Fruit fly (Drosophila melanogaster) whole organism: ENCODE measurements around the gene CG12020.

ENCODE experiments used
- CG8478 ChIP-seq: fragments of >200 bp; optimal IDR thresholded peaks from 2 replicates; lab custom pipeline; 2018; ENCODE audit warnings: inconsistent platforms
- Dll ChIP-seq: fragments of >200 bp; optimal IDR thresholded peaks from 2 replicates; lab custom pipeline; 2017
- EcR ChIP-seq, 2 experiments: fragments of >200 bp; optimal IDR thresholded peaks; 2 replicates each; lab custom pipeline; 2017; ENCODE audit warnings: missing biosample characterization in 2 of 2, missing genetic modification characterization in 2 of 2, missing genetic modification reagents in 2 of 2
- pan ChIP-seq: fragments of >200 bp; optimal IDR thresholded peaks from 2 replicates; lab custom pipeline; 2017
- psq ChIP-seq: fragments of >200 bp; optimal IDR thresholded peaks from 2 replicates; lab custom pipeline; 2017
- usp ChIP-seq: fragments of >200 bp; optimal IDR thresholded peaks from 2 replicates; lab custom pipeline; 2017; ENCODE audit warnings: missing biosample characterization, missing genetic modification characterization, mixed read lengths

Gene CG12020

DNA sequence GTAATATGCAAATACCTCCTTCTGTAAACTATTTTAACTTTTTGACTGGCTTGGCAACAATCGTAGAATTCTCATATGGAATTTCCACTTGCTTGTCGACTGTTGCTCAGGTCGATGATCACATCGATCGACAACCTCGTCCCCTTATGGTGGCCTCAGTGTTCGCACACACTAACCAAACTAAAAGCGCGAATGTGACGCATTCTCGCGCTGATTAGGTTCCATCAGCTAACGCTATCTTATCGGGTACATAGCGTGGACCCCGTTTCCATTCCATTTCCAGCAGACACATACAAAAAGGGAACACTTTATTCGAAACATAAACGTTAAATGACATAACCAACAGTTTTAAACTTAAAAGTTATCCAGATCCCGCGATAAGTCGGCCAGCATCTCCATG is 7.8 kb upstream of the CG12020 start:
- no peak for TF ChIP-seq Dll (lab: Kevin White, UChicago)
- TF ChIP-seq usp (GFP tag; lab: Kevin White, UChicago), result no peak
- TF ChIP-seq psq, result no peak
- no peak for TF ChIP-seq CG8478
- no peak for TF ChIP-seq EcR (GFP tag; optimal IDR thresholded peaks at IDR 0.05; lab: Kevin White, UChicago)
- TF ChIP-seq pan, result no peak

DNA sequence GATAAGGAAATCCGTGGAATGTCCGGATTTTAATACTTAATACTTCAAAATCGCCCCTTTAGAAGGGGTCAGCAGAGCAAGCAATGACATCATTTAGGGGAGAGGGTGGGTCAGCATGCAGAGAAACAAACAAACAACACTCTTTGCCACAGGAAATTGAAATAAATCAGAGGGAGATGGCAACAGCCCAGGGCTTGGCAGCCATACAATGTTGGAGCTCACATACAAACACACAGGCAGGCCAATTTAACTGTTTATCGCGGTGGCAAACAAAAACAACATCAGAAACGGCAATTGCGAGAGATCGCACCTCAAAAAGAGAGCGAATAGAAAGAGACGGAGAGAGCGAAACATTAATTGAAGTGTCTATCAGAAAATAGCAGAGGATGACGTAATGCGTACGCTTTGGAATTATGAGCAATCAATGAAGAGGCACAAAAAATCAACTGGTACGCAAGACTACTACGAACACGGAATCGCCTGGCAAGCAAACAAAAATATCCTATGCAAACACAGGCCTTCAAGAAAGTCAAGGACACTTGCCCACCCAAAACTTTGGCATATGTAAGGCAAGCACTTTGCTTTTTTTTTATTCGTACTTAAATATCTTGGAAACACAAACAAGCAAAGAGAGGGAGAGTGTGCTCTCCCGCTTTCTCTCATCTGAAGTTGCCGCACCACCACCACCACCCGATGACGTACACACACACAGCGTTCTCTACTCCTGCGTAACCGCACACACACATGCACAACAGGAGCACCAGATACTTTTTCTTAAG is 2.8 kb upstream of the CG12020 start:
- TF ChIP-seq psq (no peak), Dll (lab: Kevin White, UChicago) (peak; percentile 85)

DNA sequence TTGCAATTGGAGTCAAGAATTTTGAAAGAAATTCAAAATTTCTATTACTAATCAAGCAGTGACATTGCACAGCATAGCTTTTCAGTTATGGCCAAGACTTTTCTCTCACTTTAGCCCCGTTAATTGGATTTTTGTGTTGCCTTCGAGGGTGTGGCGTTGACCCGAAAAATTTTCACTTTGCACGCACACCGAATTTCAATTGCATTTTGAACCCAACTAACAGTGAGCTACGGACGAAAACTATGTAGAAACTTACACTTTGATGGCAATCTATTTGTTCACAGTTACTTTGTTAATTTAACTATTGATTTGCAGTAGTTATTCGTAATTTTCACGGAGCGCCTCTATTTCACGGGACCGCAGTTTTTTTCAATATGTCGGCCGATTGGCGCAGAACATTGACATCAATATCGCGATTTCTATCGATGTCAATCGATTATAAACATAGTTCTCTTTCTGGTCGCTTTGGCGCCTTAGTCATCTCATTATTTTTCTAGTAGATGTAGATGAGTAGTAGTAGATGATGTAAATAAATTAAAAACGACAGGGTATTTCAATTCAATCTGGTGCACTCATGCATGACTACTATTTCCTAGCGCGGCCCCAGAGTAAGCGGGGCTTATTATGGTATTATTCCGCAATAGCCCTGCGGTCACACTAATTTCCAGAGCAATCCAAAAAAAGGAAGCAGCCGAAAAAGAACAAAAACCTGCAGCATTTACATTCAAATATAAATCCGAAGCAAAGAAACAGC is 2.0 kb upstream of the CG12020 start, which contains the start of the genes alpha-Spec, dlt and Cdc37:
Gene alpha-Spec, minus strand, starts transcription at position 386 of the 754 bp plus-strand sequence.
Gene dlt, minus strand, starts transcription at position 386 of the 754 bp plus-strand sequence.
Gene Cdc37, plus strand, starts transcription at position 450 of the 754 bp plus-strand sequence.
- no peak for TF ChIP-seq psq
- TF ChIP-seq EcR (GFP tag; optimal IDR thresholded peaks at IDR 0.05; lab: Kevin White, UChicago), result no peak
- no peak for TF ChIP-seq CG8478
- no peak for TF ChIP-seq Dll (lab: Kevin White, UChicago)
- TF ChIP-seq pan, result no peak
- TF ChIP-seq usp (GFP tag; lab: Kevin White, UChicago), result no peak

DNA sequence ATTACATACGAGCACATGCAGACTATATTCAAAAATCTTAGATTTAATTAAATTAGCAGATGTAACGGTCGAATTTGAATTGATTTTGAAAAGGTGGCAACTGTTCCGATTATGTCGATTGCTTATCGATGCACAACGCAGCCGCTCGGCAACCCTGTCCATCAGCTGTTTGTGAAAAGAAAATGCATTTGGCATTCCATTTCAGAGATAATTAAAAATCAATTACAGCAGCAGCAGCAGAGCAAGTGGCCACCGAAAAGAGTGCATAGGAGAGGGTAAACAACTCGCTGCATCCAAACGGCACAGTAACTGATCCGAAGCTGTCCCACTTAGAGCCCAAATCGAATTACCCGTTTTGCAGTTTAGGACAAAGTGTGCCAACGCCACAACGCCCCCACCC is 1.5 kb downstream of the CG12020 start, which contains the start of gene Patj:
Gene Patj, plus strand, starts transcription at position 155 of the 400 bp plus-strand sequence.
- peak; percentile 54 for TF ChIP-seq Dll (lab: Kevin White, UChicago)
- TF ChIP-seq CG8478, result no peak

DNA sequence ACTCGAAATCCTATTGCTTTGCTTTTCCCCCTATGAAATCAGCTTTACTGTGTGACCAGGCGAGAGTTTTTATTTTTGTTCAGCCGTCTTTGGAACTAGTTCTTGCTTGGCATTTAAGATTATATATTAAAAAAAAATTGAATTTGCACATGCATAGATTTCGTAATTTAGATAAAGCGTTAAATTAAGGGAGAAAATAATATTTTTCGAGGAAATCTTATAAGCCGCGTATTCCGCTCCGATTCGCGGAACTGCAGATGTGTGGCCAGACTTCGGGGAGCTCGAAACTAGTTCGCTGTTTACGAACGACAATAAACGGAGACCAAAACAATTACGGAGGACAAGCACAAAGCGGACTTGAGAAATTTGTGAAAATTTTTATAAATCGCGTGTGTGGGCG is 5.7 kb downstream of the CG12020 start, which contains the start of the genes JTBR and CG42676:
Gene JTBR, minus strand, starts transcription at position 55 of the 400 bp plus-strand sequence.
Gene CG42676, plus strand, starts transcription at position 306 of the 400 bp plus-strand sequence.
- TF ChIP-seq psq, result peak; percentile 57
- TF ChIP-seq CG8478, result no peak
- TF ChIP-seq pan, result no peak

DNA sequence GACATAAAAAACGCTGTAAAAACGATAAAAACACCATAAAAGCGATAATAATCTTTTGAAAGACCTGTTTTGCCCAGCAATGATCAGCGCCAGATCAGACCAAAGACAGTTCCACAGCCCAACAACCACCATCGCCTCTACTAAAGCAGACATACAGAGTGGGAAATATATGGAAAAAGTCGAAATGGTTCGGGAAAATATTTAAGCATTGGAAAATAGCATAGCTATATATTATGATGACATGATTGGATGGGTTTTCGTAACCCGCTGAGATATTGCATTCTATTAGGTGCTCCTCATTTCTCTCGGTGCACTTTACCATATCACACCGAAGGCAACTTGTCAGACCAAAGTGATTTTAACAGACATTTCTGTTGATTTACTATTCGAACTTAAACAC is 11.5 kb downstream of the CG12020 start:
- TF ChIP-seq pan, result no peak
- TF ChIP-seq CG8478, result no peak
- TF ChIP-seq psq, result no peak

DNA sequence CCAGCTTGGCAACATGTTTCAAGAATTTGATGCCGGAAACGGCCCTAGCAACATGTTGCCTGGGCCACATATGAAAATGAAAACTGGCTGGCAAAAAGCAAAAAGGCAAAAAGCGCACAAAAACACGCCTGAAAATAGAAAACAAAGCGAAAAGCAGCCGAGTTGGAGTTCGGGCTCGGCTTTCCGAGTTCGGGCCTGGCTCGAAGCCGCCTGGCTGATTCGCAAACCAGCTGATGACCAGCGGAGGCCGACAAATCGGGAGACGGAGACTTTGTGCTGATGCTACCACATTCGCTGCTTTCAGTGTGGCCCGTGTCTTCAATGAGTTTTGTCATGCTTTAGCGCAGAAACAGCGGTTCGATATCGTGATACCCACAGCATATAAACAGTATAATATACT is 13.2 kb downstream of the CG12020 start, which contains the start of gene GV1:
Gene GV1, plus strand, starts transcription at position 301 of the 400 bp plus-strand sequence.
- TF ChIP-seq EcR (GFP tag; optimal IDR thresholded peaks at IDR 0.05; lab: Kevin White, UChicago) (no peak), psq (no peak), usp (GFP tag; lab: Kevin White, UChicago) (no peak), Dll (lab: Kevin White, UChicago) (no peak), pan (no peak), CG8478 (no peak)

DNA sequence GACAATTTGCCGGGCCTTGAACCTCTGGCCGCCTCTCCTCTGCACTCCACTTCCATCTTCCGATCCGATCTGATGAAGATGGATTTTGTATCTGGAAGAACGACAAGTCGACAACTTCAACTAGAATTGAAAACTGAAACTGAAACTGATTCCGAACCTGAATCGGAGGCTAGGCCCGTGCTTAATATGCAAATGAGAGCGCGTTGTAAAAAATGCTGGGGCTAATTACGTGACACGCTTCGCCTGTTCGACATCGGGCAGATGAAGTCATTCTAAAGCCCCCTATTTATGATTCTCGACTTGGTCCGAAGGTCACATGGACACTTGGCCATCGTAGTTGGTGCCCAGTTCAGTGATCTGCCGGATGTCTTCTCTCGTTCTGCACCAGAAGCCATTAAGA is 19.5 kb downstream of the CG12020 start:
- TF ChIP-seq usp (GFP tag; lab: Kevin White, UChicago) (no peak), psq (no peak), Dll (lab: Kevin White, UChicago) (no peak), EcR (GFP tag; optimal IDR thresholded peaks at IDR 0.05; lab: Kevin White, UChicago) (no peak), pan (no peak), CG8478 (no peak)

DNA sequence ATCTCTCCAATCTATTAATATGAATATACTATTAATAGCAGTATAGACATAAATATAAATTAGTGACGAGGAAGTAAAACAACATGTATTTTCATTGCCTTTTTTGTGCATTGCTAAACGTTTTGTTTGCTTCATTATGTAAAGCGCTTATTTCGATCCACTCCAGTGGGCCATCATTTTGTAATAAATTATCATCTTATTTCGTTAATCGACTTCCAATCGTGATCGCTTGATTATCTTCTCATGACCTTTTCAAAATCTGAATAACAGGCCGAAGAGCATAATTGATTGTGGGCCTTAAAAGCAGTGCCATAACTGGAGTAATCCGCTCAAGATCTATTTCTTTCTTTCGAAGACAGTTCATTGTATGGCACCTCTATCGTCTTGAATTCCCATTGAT is 20.3 kb downstream of the CG12020 start:
- TF ChIP-seq pan (no peak), Dll (lab: Kevin White, UChicago) (no peak), CG8478 (no peak), psq (no peak), EcR (GFP tag; optimal IDR thresholded peaks at IDR 0.05; lab: Kevin White, UChicago) (no peak), usp (GFP tag; lab: Kevin White, UChicago) (no peak)

DNA sequence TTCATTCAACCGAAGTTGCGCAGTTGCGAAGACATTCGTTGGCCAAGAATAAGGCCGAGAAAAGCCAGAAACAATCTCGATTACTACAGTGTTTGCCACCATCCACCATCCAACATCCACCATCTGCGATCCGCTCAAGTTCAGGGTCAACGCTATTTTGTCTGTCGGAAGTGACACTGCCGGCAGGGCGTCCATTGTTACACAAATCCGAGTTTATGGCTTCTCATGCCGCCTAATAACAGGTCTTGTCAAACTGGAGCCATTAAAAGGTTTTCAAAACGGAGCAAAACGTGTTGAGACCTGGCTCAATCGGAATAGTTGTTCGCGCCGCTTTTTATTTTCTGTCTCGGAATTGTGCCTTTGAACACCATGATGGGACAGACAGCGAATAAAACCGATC is 21.7 kb downstream of the CG12020 start:
- TF ChIP-seq Dll (lab: Kevin White, UChicago) (no peak), pan (no peak), psq (no peak), EcR (GFP tag; optimal IDR thresholded peaks at IDR 0.05; lab: Kevin White, UChicago) (no peak), CG8478 (no peak), usp (GFP tag; lab: Kevin White, UChicago) (no peak)

DNA sequence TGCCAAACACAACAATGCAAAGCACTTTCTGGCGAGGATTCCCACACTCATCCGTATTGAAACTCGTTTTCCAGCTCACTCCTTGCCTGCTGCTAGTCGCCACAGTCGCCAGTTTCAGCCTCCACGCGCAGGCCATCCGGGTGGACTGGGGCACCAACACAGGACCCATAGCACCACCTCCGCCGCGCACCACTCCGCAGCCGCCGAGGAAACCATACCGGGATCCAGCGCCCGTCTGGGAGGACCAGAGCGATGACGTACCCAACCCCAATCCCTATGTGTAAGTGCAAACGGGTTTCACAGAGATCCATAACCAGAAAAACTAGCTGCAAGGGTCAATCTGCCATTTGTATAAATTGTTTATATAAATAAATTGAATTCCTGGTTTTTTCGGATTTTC is 24.0 kb downstream of the CG12020 start:
- TF ChIP-seq psq (no peak), CG8478 (no peak), EcR (GFP tag; optimal IDR thresholded peaks at IDR 0.05; lab: Kevin White, UChicago) (no peak), Dll (lab: Kevin White, UChicago) (no peak), pan (no peak), usp (GFP tag; lab: Kevin White, UChicago) (no peak)

DNA sequence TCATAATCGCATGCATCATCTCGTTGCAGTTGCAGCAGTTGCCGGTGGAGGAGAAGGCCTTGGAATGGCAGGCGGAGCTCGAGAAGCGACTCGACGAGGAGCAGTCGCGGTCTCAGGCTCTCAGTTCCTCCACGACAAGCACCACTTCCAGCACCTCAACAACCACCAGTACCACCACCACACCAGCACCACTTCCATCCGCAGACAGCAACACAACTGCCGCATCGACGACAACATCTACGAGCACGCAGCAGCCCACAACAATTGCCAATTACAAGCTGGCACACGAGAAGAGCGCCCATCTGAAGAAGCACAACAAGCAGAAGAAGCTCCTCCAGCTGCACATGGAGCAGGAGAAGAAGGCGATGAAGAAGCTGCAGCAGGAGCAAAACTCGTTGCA is 25.3 kb downstream of the CG12020 start:
- no peak for TF ChIP-seq usp (GFP tag; lab: Kevin White, UChicago)
- TF ChIP-seq EcR (GFP tag; optimal IDR thresholded peaks at IDR 0.05; lab: Kevin White, UChicago), result no peak
- TF ChIP-seq psq, result no peak
- no peak for TF ChIP-seq CG8478
- no peak for TF ChIP-seq Dll (lab: Kevin White, UChicago)
- TF ChIP-seq pan, result no peak
